Fruit fly (Drosophila melanogaster): ENCODE measurements around the gene ppk10.

Gene ppk10

dm6 chr2L:10403803-10404315 is 48.3 kb downstream of the ppk10 start (continued):
- TF ChIP-seq CG12219 (GFP tag; optimal IDR thresholded peaks at IDR 0.05) (no peak), nerfin-1 (tag; optimal IDR thresholded peaks at IDR 0.05) (no peak), ind (GFP tag; optimal IDR thresholded peaks at IDR 0.05) (no peak), lbe (GFP tag; optimal IDR thresholded peaks at IDR 0.05) (no peak), CG3995 (GFP tag; optimal IDR thresholded peaks at IDR 0.05) (peak; percentile 60), nom (GFP tag; optimal IDR thresholded peaks at IDR 0.05) (no peak), Oaz (GFP tag; IDR thresholded peaks at IDR 0.05) (no peak), sens-2 (GFP tag; IDR thresholded peaks at IDR 0.05) (no peak), Ets97D (GFP tag; optimal IDR thresholded peaks at IDR 0.05) (peak; percentile 27), CG9817 (tag; optimal IDR thresholded peaks at IDR 0.05) (no peak), CG1647 (GFP tag; optimal IDR thresholded peaks at IDR 0.05) (no peak), CG18011 (GFP tag; optimal IDR thresholded peaks at IDR 0.05) (no peak), CG17361 (GFP tag; IDR thresholded peaks at IDR 0.05) (no peak), so (GFP tag; IDR thresholded peaks at IDR 0.05) (no peak), CG30020 (tag; optimal IDR thresholded peaks at IDR 0.05) (peak; percentile 95), Hmx (GFP tag; optimal IDR thresholded peaks at IDR 0.05) (no peak), Hr39 (optimal IDR thresholded peaks at IDR 0.05) (no peak), vfl (GFP tag; optimal IDR thresholded peaks at IDR 0.05) (no peak), Dbx (GFP tag; IDR thresholded peaks at IDR 0.05) (no peak), sc (optimal IDR thresholded peaks at IDR 0.05) (no peak), sc (GFP tag; optimal IDR thresholded peaks at IDR 0.05) (no peak), ems (GFP tag; optimal IDR thresholded peaks at IDR 0.05) (no peak), CG12391 (tag; optimal IDR thresholded peaks at IDR 0.05) (no peak), luna (GFP tag; optimal IDR thresholded peaks at IDR 0.05) (no peak), CG2116 (GFP tag; optimal IDR thresholded peaks at IDR 0.05) (peak; percentile 72), ac (GFP tag; optimal IDR thresholded peaks at IDR 0.05) (no peak), Aef1 (GFP tag; IDR thresholded peaks at IDR 0.05) (no peak), CG7372 (GFP tag; IDR thresholded peaks at IDR 0.05) (no peak), CG6683 (GFP tag; optimal IDR thresholded peaks at IDR 0.05) (no peak), CG3726 (GFP tag; IDR thresholded peaks at IDR 0.05) (no peak), CG7745 (tag; optimal IDR thresholded peaks at IDR 0.05) (no peak), CG18599 (GFP tag; optimal IDR thresholded peaks at IDR 0.05) (no peak), Doc3 (GFP tag; IDR thresholded peaks at IDR 0.05; ENCODE audit: partially characterized antibody) (0 out of 3 replicates have a peak, but pooled peaks have one; percentile 38), ttk (GFP tag; IDR thresholded peaks at IDR 0.05) (no peak), aop (GFP tag; IDR thresholded peaks at IDR 0.05) (no peak), Neu2 (GFP tag; optimal IDR thresholded peaks at IDR 0.05; ENCODE audit: borderline replicate concordance) (no peak), z (GFP tag; IDR thresholded peaks at IDR 0.05) (no peak), CG16863 (GFP tag; optimal IDR thresholded peaks at IDR 0.05) (no peak), Elba2 (GFP tag; optimal IDR thresholded peaks at IDR 0.05) (no peak), Sry-δ (GFP tag; optimal IDR thresholded peaks at IDR 0.05) (peak; percentile 52), org-1 (GFP tag; optimal IDR thresholded peaks at IDR 0.05) (no peak), Dll (GFP tag; IDR thresholded peaks at IDR 0.05; ENCODE audit: partially characterized antibody) (peak; percentile 63), kah (GFP tag; optimal IDR thresholded peaks at IDR 0.05) (no peak), nau (GFP tag; optimal IDR thresholded peaks at IDR 0.05) (no peak), trh (GFP tag; optimal IDR thresholded peaks at IDR 0.05) (no peak), Rx (GFP tag; IDR thresholded peaks at IDR 0.05) (no peak), zen2 (GFP tag; IDR thresholded peaks at IDR 0.05; ENCODE audit: partially characterized antibody) (no peak), Awh (GFP tag; IDR thresholded peaks at IDR 0.05) (no peak), tna (GFP tag; IDR thresholded peaks at IDR 0.05; ENCODE audit: partially characterized antibody) (no peak), Taf1 (GFP tag; IDR thresholded peaks at IDR 0.05) (no peak), eve (GFP tag; optimal IDR thresholded peaks at IDR 0.05) (peak in 1 of 2 experiments; percentile 61), CG15479 (GFP tag; optimal IDR thresholded peaks at IDR 0.05) (no peak)

Data from whole organism, embryonic.